Fruit fly (Drosophila melanogaster): ENCODE results near the gene tal-2A.
A peak's percentile ranks its signal among the peaks of the same experiment; 100 is the strongest.

tal-2A gene

dm6 chr3R:13793105-13793978, 19.6 kb upstream of the tal-2A start:
- no peak for TF ChIP-seq noc (tag; optimal IDR thresholded peaks at IDR 0.05)

dm6 chr3R:13793979-13794665, 18.8 kb upstream of the tal-2A start:
- no peak for TF ChIP-seq noc (tag; optimal IDR thresholded peaks at IDR 0.05)

- no peak for TF ChIP-seq noc (tag; optimal IDR thresholded peaks at IDR 0.05)
Observed at dm6 chr3R:13794666-13795055, 18.2 kb upstream of the tal-2A start.

- TF ChIP-seq noc (tag; optimal IDR thresholded peaks at IDR 0.05) = no peak
Observed at dm6 chr3R:13796071-13796470, 16.8 kb upstream of the tal-2A start.

dm6 chr3R:13796607-13797246, 16.2 kb upstream of the tal-2A start:
- TF ChIP-seq noc (tag; optimal IDR thresholded peaks at IDR 0.05) = no peak

- TF ChIP-seq noc (tag; optimal IDR thresholded peaks at IDR 0.05) = no peak
Observed at dm6 chr3R:13797269-13797677, 15.6 kb upstream of the tal-2A start.

- TF ChIP-seq noc (tag; optimal IDR thresholded peaks at IDR 0.05) = no peak
Observed at dm6 chr3R:13797823-13798446, 15.0 kb upstream of the tal-2A start.

DNA sequence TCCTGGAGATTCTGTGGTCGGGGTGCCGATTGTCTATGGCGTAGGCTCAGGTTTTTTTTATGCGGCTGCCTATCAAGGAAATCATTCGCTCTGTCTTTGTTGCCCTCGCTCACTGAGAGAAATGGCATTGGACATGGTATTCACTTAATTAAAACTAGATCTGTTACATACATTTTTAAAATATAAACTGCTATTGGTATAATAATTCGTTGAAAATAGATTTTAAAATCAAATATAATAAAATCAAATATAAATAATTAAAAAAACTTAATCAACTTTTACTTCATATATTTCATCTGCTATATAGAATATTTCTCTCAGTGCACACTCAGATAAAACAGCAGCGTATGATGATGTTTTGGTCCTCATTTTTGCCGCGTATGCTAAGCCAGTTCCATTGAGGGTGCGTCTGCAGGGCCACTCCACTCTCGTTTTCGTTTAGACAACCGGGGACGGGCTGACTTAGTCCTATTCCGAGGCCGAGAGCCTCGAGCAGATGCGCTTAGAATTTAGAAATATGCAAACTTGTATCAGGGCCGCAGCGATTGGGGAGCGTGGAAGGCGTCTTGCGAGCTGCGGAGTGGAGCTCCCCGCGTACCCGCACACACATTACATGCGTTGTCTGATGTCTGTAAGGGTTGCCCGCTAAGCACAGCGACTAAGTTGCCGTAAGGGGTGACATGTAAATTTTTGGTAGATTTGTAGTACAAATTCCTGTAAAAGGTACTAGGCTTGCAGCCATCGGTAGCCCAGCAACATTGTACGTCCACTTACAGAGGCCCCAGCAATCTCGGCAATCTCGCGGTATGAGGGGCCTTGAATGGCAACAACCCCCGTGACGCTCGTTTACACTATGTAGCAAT, 13.1 kb upstream of the tal-2A start:
- no peak for TF ChIP-seq noc (tag; optimal IDR thresholded peaks at IDR 0.05)

DNA sequence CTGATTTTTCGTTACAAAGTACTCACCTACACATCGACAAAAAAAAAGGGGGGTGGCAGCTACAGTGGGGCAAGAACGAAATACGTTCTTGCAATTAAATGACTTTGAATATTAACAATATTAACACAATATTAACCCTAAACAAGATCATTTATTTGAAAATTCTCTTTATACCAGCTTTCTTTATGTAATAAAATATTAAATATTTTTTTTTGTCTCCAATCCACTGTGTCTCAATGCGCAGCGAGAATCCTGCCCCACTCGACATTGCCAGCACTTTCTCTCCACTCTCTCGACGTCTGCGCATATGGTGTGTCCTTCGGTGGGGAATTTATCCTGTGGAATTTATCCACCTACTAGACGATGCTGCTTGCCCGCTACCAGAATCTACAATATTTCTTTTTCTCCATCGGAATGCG, 12.5 kb upstream of the tal-2A start:
- peak; percentile 43 for TF ChIP-seq noc (tag; optimal IDR thresholded peaks at IDR 0.05)

DNA sequence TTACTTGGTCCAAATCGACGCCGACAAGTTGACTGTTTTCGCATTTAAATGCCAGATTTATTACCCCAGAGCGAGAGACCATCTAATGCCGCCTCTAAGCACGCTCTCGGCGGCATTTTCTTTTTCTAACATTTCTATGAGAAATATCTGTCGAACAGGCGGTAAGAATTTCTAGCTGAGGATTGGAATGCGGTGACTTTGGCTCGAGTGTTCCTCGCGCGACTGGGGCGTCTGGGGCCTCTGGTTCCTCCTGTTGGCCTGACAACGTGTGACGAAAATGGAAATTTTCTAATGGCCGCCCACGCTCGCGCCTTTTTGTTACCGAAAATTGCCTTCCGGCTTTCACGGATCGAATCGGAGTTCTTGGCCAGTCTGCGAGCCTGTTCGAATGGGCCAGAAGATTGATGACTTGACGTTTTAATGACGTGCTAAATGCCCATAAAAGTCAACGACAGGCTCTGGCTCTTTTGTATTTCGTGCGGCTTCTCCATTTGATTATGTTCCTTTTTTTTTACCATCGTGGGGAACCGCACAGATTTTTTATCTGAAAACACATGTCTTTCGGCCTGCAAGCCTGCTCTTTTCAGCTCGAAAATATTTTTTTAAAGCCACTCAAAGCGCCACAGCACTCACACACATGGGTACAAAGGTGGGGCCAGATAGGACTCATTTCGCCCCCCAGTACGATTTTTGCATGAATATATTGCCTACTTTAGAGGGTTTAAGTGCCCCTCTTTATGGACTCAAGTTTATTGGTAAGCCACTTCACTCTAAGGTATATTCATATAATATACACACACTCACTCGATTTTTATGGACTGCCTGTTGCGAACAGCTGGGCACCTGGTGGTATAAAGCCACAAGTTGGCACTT, 11.5 kb upstream of the tal-2A start:
- TF ChIP-seq noc (tag; optimal IDR thresholded peaks at IDR 0.05) = no peak

dm6 chr3R:13802057-13802817, 10.7 kb upstream of the tal-2A start:
- no peak for TF ChIP-seq noc (tag; optimal IDR thresholded peaks at IDR 0.05)

DNA sequence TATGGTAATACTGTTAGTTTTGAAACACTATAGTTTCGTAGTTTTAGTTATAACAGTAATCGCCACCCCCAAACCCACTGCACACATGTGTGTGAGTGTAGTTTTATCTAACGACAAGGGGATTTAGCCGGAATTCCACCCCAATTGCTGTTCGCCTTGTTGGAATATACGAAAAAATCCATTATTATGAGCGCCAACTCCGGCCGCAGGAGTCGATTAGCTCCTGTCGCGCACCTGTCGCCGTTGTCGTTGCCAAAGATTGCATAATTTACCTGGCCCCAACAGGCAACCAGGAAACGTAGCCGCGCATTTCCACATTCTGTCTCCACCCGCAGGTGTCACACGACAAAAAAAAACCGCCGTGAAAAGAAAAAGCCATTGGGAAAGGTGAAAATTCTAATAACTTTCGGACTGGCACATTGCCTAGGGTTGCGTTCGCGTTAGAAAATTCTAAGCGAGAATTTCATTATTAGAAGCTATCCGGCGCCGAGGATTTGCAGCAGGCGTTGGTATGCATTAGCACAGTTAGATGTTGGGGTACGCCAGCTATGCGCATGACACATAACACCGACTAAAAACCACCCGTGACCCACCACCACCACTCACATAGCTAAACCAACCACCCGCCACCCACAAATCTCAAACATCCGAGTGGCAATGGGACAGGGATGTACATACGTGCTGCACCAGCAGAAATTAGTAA, 9.6 kb upstream of the tal-2A start:
- no peak for TF ChIP-seq noc (tag; optimal IDR thresholded peaks at IDR 0.05)

Measured in whole organism, larva.